Worm (Caenorhabditis elegans) whole organism, mixed stage, embryonic: ENCODE measurements around the gene K09E9.7.

Source experiments
- blmp-1 ChIP-seq: fragments of 150-350 bp; optimal IDR thresholded peaks from 2 replicates; lab custom pipeline; 2014; ENCODE audit warnings: missing biosample characterization, missing genetic modification characterization
- ceh-43 ChIP-seq: fragments of 200-800 bp; sonication (Bioruptor generic); optimal IDR thresholded peaks from 2 replicates; lab custom pipeline; 2018; ENCODE audit warnings: mild to moderate bottlenecking, missing genetic modification characterization, moderate library complexity, missing compliant biosample characterization
- ces-1 ChIP-seq: fragments of 150-350 bp; optimal IDR thresholded peaks from 2 replicates; lab custom pipeline; 2014; ENCODE audit warnings: missing biosample characterization, missing genetic modification reagents, missing genetic modification characterization
- elt-3 ChIP-seq: fragments of 150-350 bp; optimal IDR thresholded peaks from 2 replicates; lab custom pipeline; 2014; ENCODE audit warnings: missing biosample characterization, missing genetic modification characterization
- lsy-2 ChIP-seq: fragments of 150-350 bp; optimal IDR thresholded peaks from 2 replicates; lab custom pipeline; 2014; ENCODE audit warnings: missing biosample characterization, missing genetic modification characterization
- mab-5 ChIP-seq: fragments of 150-350 bp; optimal IDR thresholded peaks from 2 replicates; lab custom pipeline; 2014; ENCODE audit warnings: missing biosample characterization, missing genetic modification characterization
- mep-1 ChIP-seq: fragments of 150-350 bp; optimal IDR thresholded peaks from 2 replicates; lab custom pipeline; 2017; ENCODE audit warnings: missing biosample characterization, missing genetic modification reagents, missing genetic modification characterization, inconsistent platforms
- nhr-28 ChIP-seq: fragments of 150-350 bp; optimal IDR thresholded peaks from 2 replicates; lab custom pipeline; 2014; ENCODE audit warnings: missing biosample characterization, missing genetic modification characterization
- snpc-4 ChIP-seq: fragments of 150-350 bp; optimal IDR thresholded peaks from 2 replicates; lab custom pipeline; 2014; ENCODE audit warnings: missing biosample characterization, missing genetic modification characterization
- unc-62 ChIP-seq: fragments of 150-350 bp; optimal IDR thresholded peaks from 2 replicates; lab custom pipeline; 2014; ENCODE audit warnings: missing biosample characterization, missing genetic modification reagents, missing genetic modification characterization

DNA sequence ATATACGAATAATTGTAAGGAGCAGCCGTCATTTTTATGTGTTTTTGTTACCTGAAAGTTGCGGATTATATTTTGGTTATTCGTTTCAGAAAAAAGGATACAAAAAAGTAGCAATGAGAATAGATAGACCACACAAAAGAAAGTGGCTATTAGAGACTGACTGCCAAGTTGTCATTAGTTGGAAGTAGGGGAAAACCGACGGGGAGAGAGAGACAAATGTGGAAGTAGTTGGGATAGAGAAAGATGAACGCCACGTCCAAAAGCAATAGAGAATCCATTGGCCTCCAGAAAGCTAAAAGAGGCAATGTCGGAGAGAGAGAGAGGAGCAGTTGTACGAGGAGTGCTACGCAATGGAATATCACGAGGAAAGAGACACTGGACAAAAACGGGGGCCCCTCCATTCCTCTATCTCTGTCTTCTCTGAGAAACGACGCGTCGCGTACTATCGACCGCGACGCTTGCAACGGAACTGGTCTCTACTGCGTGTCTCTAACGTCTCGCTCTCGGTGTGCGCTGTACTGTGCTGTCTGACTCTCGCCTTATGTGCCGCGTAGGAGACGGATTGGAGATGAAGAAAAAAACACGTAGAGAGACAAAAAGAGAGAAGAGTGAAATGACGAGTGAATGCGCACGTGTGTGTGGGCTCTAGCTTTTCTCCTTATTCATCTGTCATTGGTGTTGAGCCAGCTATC, 34.0 kb upstream of the K09E9.7 start, which contains the start of gene rab-14:
- TF ChIP-seq unc-62 (no peak), mep-1 (tag; lab: Kevin White, UChicago) (peak; percentile 70), nhr-28 (no peak), mab-5 (tag; lab: Kevin White, UChicago) (no peak), snpc-4 (tag; lab: Kevin White, UChicago) (no peak), lsy-2 (tag; lab: Kevin White, UChicago) (peak; percentile 14), ceh-43 (GFP tag; lab: Kevin White, UChicago) (no peak), blmp-1 (tag; lab: Kevin White, UChicago) (peak; percentile 30), ces-1 (GFP tag; lab: Kevin White, UChicago) (peak; percentile 47), elt-3 (tag; lab: Kevin White, UChicago) (no peak)
